Fruit fly (Drosophila melanogaster) whole organism, prepupa: ENCODE results near the gene ct.

Experiments used
- Blimp-1 ChIP-seq: fragments of 200-800 bp; sonication (Bioruptor generic); optimal IDR thresholded peaks from 3 replicates; lab custom pipeline; 2017; ENCODE audit warnings: missing biosample characterization, missing genetic modification characterization, mild to moderate bottlenecking, moderate library complexity, missing genetic modification reagents
- CG10669 ChIP-seq: fragments of 200-800 bp; sonication (Bioruptor generic); optimal IDR thresholded peaks from 3 replicates; lab custom pipeline; 2018; ENCODE audit warnings: missing biosample characterization, mild to moderate bottlenecking, missing genetic modification characterization, moderate library complexity
- CG11294 ChIP-seq: fragments of 200-800 bp; sonication (Bioruptor generic); IDR thresholded peaks from 2 replicates; pipeline ENCODE4 v1.3.6; 2022; ENCODE audit warnings: missing biosample characterization, missing genetic modification characterization
- CG11902 ChIP-seq: fragments of 200-800 bp; sonication (Bioruptor generic); optimal IDR thresholded peaks from 3 replicates; lab custom pipeline; 2016; ENCODE audit warnings: missing biosample characterization, missing genetic modification characterization
- CG15336 ChIP-seq: fragments of 200-800 bp; sonication (Bioruptor generic); IDR thresholded peaks from 2 replicates; pipeline ENCODE4 v1.3.6; 2022; ENCODE audit warnings: missing biosample characterization, missing genetic modification characterization
- CG16779 ChIP-seq: fragments of 200-800 bp; sonication (Bioruptor generic); optimal IDR thresholded peaks from 3 replicates; lab custom pipeline; 2017; ENCODE audit warnings: missing biosample characterization, mild to moderate bottlenecking, missing genetic modification characterization
- CG3032 ChIP-seq: fragments of 200-800 bp; optimal IDR thresholded peaks from 2 replicates; lab custom pipeline; 2019; ENCODE audit warnings: missing biosample characterization, mild to moderate bottlenecking, missing genetic modification characterization, moderate library complexity
- CG32006 ChIP-seq: fragments of 200-800 bp; sonication (Bioruptor generic); optimal IDR thresholded peaks from 3 replicates; lab custom pipeline; 2017; ENCODE audit warnings: missing biosample characterization, mild to moderate bottlenecking, missing genetic modification characterization
- CG34406 ChIP-seq: fragments of 200-800 bp; sonication (Bioruptor generic); optimal IDR thresholded peaks from 3 replicates; lab custom pipeline; 2016; ENCODE audit warnings: missing biosample characterization, missing genetic modification characterization
- CG3919 ChIP-seq: fragments of 200-800 bp; sonication (Bioruptor generic); optimal IDR thresholded peaks from 3 replicates; lab custom pipeline; 2016; ENCODE audit warnings: missing biosample characterization, missing genetic modification characterization
- CG4318 ChIP-seq: fragments of 200-800 bp; sonication (Bioruptor generic); optimal IDR thresholded peaks from 3 replicates; lab custom pipeline; 2017; ENCODE audit warnings: missing biosample characterization, mild to moderate bottlenecking, missing genetic modification characterization
- CG6792 ChIP-seq: fragments of 200-800 bp; sonication (Bioruptor generic); optimal IDR thresholded peaks from 3 replicates; lab custom pipeline; 2016; ENCODE audit warnings: missing biosample characterization, missing genetic modification characterization
- CG7368 ChIP-seq: fragments of 200-800 bp; sonication (Bioruptor generic); optimal IDR thresholded peaks from 3 replicates; lab custom pipeline; 2016; ENCODE audit warnings: missing biosample characterization, missing genetic modification characterization
- CG8119 ChIP-seq: fragments of 200-800 bp; sonication (Bioruptor generic); IDR thresholded peaks from 3 replicates; pipeline ENCODE4 v1.3.6; 2022; ENCODE audit warnings: missing biosample characterization, missing genetic modification characterization
- CG8319 ChIP-seq: fragments of 200-800 bp; sonication (Bioruptor generic); optimal IDR thresholded peaks from 3 replicates; lab custom pipeline; 2016; ENCODE audit warnings: missing biosample characterization, missing genetic modification characterization
- CG8632 ChIP-seq: fragments of 200-800 bp; sonication (Bioruptor generic); optimal IDR thresholded peaks from 3 replicates; lab custom pipeline; 2016; ENCODE audit warnings: missing biosample characterization, missing genetic modification characterization
- Eip75B ChIP-seq: fragments of 200-800 bp; sonication (Bioruptor generic); optimal IDR thresholded peaks from 3 replicates; lab custom pipeline; 2016; ENCODE audit warnings: missing biosample characterization, missing genetic modification characterization
- Eip78C ChIP-seq: fragments of 200-800 bp; sonication (Bioruptor generic); peaks from one replicate; lab custom pipeline; 2016; ENCODE audit warnings: missing biosample characterization, missing genetic modification characterization
- Eip93F ChIP-seq: fragments of 200-800 bp; sonication (Bioruptor generic); optimal IDR thresholded peaks from 2 replicates; lab custom pipeline; 2016; ENCODE audit warnings: missing biosample characterization, mild to moderate bottlenecking, missing genetic modification characterization
- Ets21C ChIP-seq: fragments of 200-800 bp; sonication (Bioruptor generic); optimal IDR thresholded peaks from 3 replicates; lab custom pipeline; 2016; ENCODE audit warnings: missing biosample characterization, missing genetic modification characterization
- Gug ChIP-seq: fragments of 200-800 bp; sonication (Bioruptor generic); IDR thresholded peaks from 2 replicates; pipeline ENCODE4 v1.3.6; 2022; ENCODE audit warnings: missing biosample characterization, missing genetic modification characterization
- Hr39 ChIP-seq: fragments of 200-800 bp; sonication (Bioruptor generic); optimal IDR thresholded peaks from 2 replicates; lab custom pipeline; 2016; ENCODE audit warnings: missing biosample characterization, missing genetic modification characterization
- OdsH ChIP-seq: fragments of 200-800 bp; sonication (Bioruptor generic); optimal IDR thresholded peaks from 3 replicates; lab custom pipeline; 2016; ENCODE audit warnings: missing biosample characterization, missing genetic modification characterization
- Smox ChIP-seq: fragments of 200-800 bp; sonication (Bioruptor generic); optimal IDR thresholded peaks from 3 replicates; lab custom pipeline; 2016; ENCODE audit warnings: missing biosample characterization, missing genetic modification characterization
- Sox102F ChIP-seq: fragments of 200-800 bp; sonication (Bioruptor generic); optimal IDR thresholded peaks from 2 replicates; lab custom pipeline; 2016; ENCODE audit warnings: missing biosample characterization, mild to moderate bottlenecking, missing genetic modification characterization
- Sox15 ChIP-seq: fragments of 200-800 bp; sonication (Bioruptor generic); optimal IDR thresholded peaks from 3 replicates; lab custom pipeline; 2016; ENCODE audit warnings: missing biosample characterization, missing genetic modification characterization
- achi ChIP-seq: fragments of 200-800 bp; sonication (Bioruptor generic); optimal IDR thresholded peaks from 3 replicates; lab custom pipeline; 2016; ENCODE audit warnings: missing biosample characterization, missing genetic modification characterization
- cyc ChIP-seq: fragments of 200-800 bp; sonication (Bioruptor generic); optimal IDR thresholded peaks from 3 replicates; lab custom pipeline; 2016; ENCODE audit warnings: missing biosample characterization, missing genetic modification characterization
- dac ChIP-seq: fragments of 200-800 bp; sonication (Bioruptor generic); optimal IDR thresholded peaks from 2 replicates; lab custom pipeline; 2017; ENCODE audit warnings: missing biosample characterization, mild to moderate bottlenecking, missing genetic modification characterization
- fd59A ChIP-seq: fragments of 200-800 bp; sonication (Bioruptor generic); optimal IDR thresholded peaks from 2 replicates; lab custom pipeline; 2017; ENCODE audit warnings: missing biosample characterization, mild to moderate bottlenecking, missing genetic modification characterization, missing genetic modification reagents
- fkh ChIP-seq: fragments of 200-800 bp; sonication (Bioruptor generic); optimal IDR thresholded peaks from 3 replicates; lab custom pipeline; 2017; ENCODE audit warnings: missing biosample characterization, mild to moderate bottlenecking, missing genetic modification characterization, moderate library complexity
- lz ChIP-seq: fragments of 200-800 bp; sonication (Bioruptor generic); optimal IDR thresholded peaks from 3 replicates; lab custom pipeline; 2016; ENCODE audit warnings: missing biosample characterization, missing genetic modification characterization
- pdm3 ChIP-seq: fragments of 200-800 bp; sonication (Bioruptor generic); optimal IDR thresholded peaks from 3 replicates; lab custom pipeline; 2016; ENCODE audit warnings: missing biosample characterization, missing genetic modification characterization
- salr ChIP-seq, 2 experiments: fragments of 200-800 bp; sonication (Bioruptor generic); optimal IDR thresholded peaks; 3 replicates each; lab custom pipeline; 2016 to 2018; ENCODE audit warnings: missing biosample characterization in 2 of 2, missing genetic modification characterization in 2 of 2, mild to moderate bottlenecking in 1 of 2
- ss ChIP-seq, 2 experiments: fragments of 200-800 bp; sonication (Bioruptor generic); optimal IDR thresholded peaks; 2 replicates in 1 of 2; 3 replicates in 1 of 2; lab custom pipeline; 2017 to 2018; ENCODE audit warnings: mild to moderate bottlenecking in 2 of 2, missing biosample characterization in 2 of 2, missing genetic modification characterization in 2 of 2, moderate library complexity in 1 of 2
- svp ChIP-seq: fragments of 200-800 bp; sonication (Bioruptor generic); peaks from one replicate; lab custom pipeline; 2016; ENCODE audit warnings: missing biosample characterization, missing genetic modification characterization
- topi ChIP-seq: fragments of 200-800 bp; sonication (Bioruptor generic); optimal IDR thresholded peaks from 3 replicates; lab custom pipeline; 2016; ENCODE audit warnings: missing biosample characterization, missing genetic modification characterization
- vri ChIP-seq: fragments of 200-800 bp; sonication (Bioruptor generic); optimal IDR thresholded peaks from 3 replicates; lab custom pipeline; 2016; ENCODE audit warnings: missing biosample characterization, mild to moderate bottlenecking, missing genetic modification characterization

Gene ct

DNA sequence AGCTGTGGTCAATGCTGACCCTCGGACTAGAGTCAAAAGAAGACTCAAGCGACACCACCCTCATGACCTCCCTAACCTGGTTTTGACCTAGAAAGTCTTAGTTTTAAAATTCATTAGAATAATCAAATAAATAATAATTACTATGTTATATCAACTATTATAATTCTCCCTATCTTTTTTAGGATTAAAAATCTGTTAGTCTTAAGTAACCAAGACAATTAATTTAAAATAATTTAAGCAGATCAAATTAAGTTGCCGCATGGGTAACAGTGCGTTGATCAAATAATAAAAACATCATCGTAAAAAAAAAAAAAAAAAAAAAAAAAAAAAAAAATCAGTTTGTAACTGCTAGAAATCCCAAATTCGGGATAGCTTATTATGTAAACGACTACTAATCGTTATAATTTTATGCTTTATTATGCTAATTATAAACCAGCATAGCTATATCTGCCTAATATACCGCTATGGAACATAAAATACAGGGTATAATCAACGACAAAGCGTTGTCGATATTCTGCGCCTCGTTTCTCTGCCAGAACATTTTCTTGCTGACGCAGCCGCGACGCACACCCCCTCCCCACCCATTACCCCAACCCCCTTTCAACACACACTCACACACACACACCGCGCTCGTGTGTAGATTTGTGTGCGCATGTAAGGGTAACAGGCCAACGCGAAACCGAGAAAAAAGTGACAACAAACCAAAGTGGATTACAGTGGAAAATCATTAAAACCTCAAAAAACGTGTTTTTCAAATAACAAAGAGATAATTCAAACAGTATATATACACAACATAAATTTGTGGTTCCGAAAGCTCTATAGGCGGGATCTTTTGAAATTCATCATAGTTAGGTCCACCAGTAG is 95.0 kb downstream of the ct start (continued):
- TF ChIP-seq CG4318 (peak; percentile 37), Ets21C (GFP tag; lab: Kevin White, UChicago) (peak; percentile 17), CG16779 (tag; lab: Kevin White, UChicago) (peak; percentile 81), Sox102F (GFP tag; lab: Kevin White, UChicago) (peak; percentile 58), CG6792 (GFP tag; lab: Kevin White, UChicago) (peak; percentile 35), fd59A (GFP tag; lab: Kevin White, UChicago) (peak; percentile 27), fkh (GFP tag; lab: Kevin White, UChicago) (peak; percentile 64), dac (GFP tag; lab: Kevin White, UChicago) (peak; percentile 10), Eip93F (peak; percentile 97), CG11294 (GFP tag; lab: Robert Waterston, UW) (peak; percentile 63), CG3032 (tag; lab: Kevin White, UChicago) (peak; percentile 63), lz (GFP tag; lab: Kevin White, UChicago) (peak; percentile 24), topi (peak; percentile 13), OdsH (GFP tag; lab: Kevin White, UChicago) (peak; percentile 24), salr (GFP tag; optimal IDR thresholded peaks at IDR 0.05; lab: Kevin White, UChicago) (peak in 1 of 2 experiments; percentile 28), CG15336 (GFP tag; lab: Robert Waterston, UW) (peak; percentile 86), CG7368 (GFP tag; lab: Kevin White, UChicago) (peak; percentile 20), CG10669 (GFP tag; lab: Kevin White, UChicago) (peak; percentile 10), pdm3 (GFP tag; lab: Kevin White, UChicago) (peak; percentile 52), achi (GFP tag; lab: Kevin White, UChicago) (peak; percentile 30), CG8632 (GFP tag; lab: Kevin White, UChicago) (peak; percentile 6), Hr39 (GFP tag; lab: Kevin White, UChicago) (peak; percentile 48), Gug (GFP tag; lab: Robert Waterston, UW) (peak; percentile 75), cyc (GFP tag; lab: Kevin White, UChicago) (peak; percentile 38), CG32006 (GFP tag; lab: Kevin White, UChicago) (peak; percentile 56), Smox (GFP tag; lab: Kevin White, UChicago) (peak; percentile 20), vri (GFP tag; lab: Kevin White, UChicago) (peak; percentile 25)

DNA sequence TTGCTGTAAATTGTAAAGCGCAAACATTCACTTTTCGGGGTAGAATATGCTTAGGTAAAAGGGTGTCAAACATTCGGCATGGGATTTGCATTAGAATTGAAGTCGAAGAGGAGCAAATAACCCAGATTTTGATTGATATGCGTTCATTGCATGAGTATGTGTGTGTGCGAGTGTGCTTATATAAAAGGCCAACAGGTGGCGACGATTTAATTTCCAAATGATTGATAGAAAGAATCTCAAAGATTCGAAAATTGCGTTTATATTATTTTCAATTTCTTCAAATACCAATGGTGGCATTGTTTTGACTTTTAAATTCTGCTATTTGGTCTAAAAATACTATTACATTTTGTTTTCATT is 95.6 kb downstream of the ct start:
- no peak for TF ChIP-seq fd59A (GFP tag; lab: Kevin White, UChicago)
- no peak for TF ChIP-seq Eip78C
- no peak for TF ChIP-seq CG10669 (GFP tag; lab: Kevin White, UChicago)
- no peak for TF ChIP-seq Eip75B
- TF ChIP-seq Sox102F (GFP tag; lab: Kevin White, UChicago) = no peak
- no peak for TF ChIP-seq CG8632 (GFP tag; lab: Kevin White, UChicago)
- TF ChIP-seq svp (GFP tag; lab: Kevin White, UChicago) = no peak
- no peak for TF ChIP-seq CG3919 (GFP tag; lab: Kevin White, UChicago)
- no peak for TF ChIP-seq topi
- no peak for TF ChIP-seq Sox15 (GFP tag; lab: Kevin White, UChicago)
- TF ChIP-seq Ets21C (GFP tag; lab: Kevin White, UChicago) = no peak
- no peak for TF ChIP-seq ss (GFP tag; optimal IDR thresholded peaks at IDR 0.05; lab: Kevin White, UChicago)
- no peak for TF ChIP-seq dac (GFP tag; lab: Kevin White, UChicago)
- TF ChIP-seq Blimp-1 = no peak
- TF ChIP-seq CG11902 (GFP tag; lab: Kevin White, UChicago) = no peak
- no peak for TF ChIP-seq CG8319
- no peak for TF ChIP-seq CG6792 (GFP tag; lab: Kevin White, UChicago)
- no peak for TF ChIP-seq Hr39 (GFP tag; lab: Kevin White, UChicago)
- TF ChIP-seq CG34406 (GFP tag; lab: Kevin White, UChicago) = no peak
- TF ChIP-seq CG8119 (GFP tag; lab: Robert Waterston, UW) = no peak
